Fruit fly (Drosophila melanogaster): ENCODE results near the gene velo.

velo gene

dm6 chr3L:6787502-6787901 lies 35.0 kb upstream of the velo start:
- no peak for TF ChIP-seq Pif1B (GFP tag; optimal IDR thresholded peaks at IDR 0.05)
- no peak for TF ChIP-seq D1 (tag; optimal IDR thresholded peaks at IDR 0.05)
- TF ChIP-seq fd96Ca (GFP tag; IDR thresholded peaks at IDR 0.05) = no peak
- no peak for TF ChIP-seq Snoo (tag; optimal IDR thresholded peaks at IDR 0.05)
- TF ChIP-seq CG4496 (GFP tag; IDR thresholded peaks at IDR 0.05) = no peak
- TF ChIP-seq gl (tag; optimal IDR thresholded peaks at IDR 0.05) = no peak
- no peak for TF ChIP-seq CG8301 (tag; optimal IDR thresholded peaks at IDR 0.05)
- no peak for TF ChIP-seq Ets98B (GFP tag; IDR thresholded peaks at IDR 0.05)
- TF ChIP-seq CG17806 (tag; optimal IDR thresholded peaks at IDR 0.05) = no peak
- TF ChIP-seq CG8159 (tag; optimal IDR thresholded peaks at IDR 0.05) = no peak
- no peak for TF ChIP-seq Pif1A (GFP tag; optimal IDR thresholded peaks at IDR 0.05)
- no peak for TF ChIP-seq CG10348 (GFP tag; IDR thresholded peaks at IDR 0.05)
- no peak for TF ChIP-seq CG15710 (tag; optimal IDR thresholded peaks at IDR 0.05)
- no peak for TF ChIP-seq CG14655 (GFP tag; optimal IDR thresholded peaks at IDR 0.05)
- no peak for TF ChIP-seq EcR (GFP tag; optimal IDR thresholded peaks at IDR 0.05)
- TF ChIP-seq CG9948 (tag; optimal IDR thresholded peaks at IDR 0.05) = no peak
- TF ChIP-seq CG32121 (GFP tag; IDR thresholded peaks at IDR 0.05) = no peak
- TF ChIP-seq CG13204 (GFP tag; optimal IDR thresholded peaks at IDR 0.05) = no peak
- TF ChIP-seq CG34367 (tag; optimal IDR thresholded peaks at IDR 0.05) = no peak
- TF ChIP-seq CG12605 (GFP tag; IDR thresholded peaks at IDR 0.05) = no peak

DNA sequence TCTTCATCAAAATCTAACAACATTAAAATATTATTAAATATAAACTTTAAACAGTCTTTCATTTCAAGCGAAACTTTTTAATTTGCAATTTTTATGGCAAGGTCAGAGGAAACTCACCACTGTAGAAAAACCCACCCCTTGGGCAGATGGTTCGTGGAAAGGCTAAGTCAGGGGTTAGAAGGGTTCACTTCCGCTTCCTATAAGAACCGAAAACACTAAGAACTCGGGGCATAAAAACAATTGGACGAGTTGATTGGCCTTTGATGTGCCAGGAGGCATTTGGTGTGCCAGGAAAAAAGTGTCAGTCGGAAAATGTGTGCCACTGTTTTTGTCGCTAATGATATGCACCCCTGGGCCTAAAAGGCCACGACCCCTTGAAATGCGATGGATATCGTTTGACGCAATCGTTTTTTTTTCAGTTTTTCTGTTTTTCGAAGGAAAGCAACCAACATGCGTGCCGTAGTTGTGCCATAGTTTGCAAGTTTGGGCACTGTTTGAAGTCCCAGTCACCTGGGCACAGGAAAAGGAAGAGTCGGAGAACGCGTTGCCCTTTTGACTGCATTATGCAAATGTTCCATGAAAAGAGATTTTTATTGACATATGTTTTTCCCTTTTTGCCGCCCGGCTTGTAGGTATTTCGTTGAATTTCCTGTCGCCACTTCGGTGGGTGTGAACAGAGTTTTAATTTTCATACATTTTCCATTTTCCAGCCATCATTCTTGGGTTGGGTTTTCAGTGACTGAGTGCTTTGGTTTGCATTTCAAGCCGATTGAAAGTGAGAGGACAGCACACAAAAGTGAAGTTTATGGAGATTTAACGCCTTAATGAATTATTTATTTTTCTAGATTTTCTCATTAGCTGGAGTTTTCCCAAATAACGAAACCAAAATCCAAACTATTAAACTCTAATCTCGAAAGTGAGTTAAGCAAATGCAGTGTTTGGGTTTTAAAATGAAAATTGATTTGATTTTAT lies 32.4 kb upstream of the velo start:
- no peak for TF ChIP-seq CG9948 (tag; optimal IDR thresholded peaks at IDR 0.05)
- no peak for TF ChIP-seq CG10348 (GFP tag; IDR thresholded peaks at IDR 0.05)
- TF ChIP-seq CG4496 (GFP tag; IDR thresholded peaks at IDR 0.05) = no peak
- no peak for TF ChIP-seq CG17806 (tag; optimal IDR thresholded peaks at IDR 0.05)
- no peak for TF ChIP-seq CG14655 (GFP tag; optimal IDR thresholded peaks at IDR 0.05)
- TF ChIP-seq gl (tag; optimal IDR thresholded peaks at IDR 0.05) = no peak
- TF ChIP-seq Ets98B (GFP tag; IDR thresholded peaks at IDR 0.05) = no peak
- no peak for TF ChIP-seq rn (GFP tag; IDR thresholded peaks at IDR 0.05)
- no peak for TF ChIP-seq Pif1B (GFP tag; optimal IDR thresholded peaks at IDR 0.05)
- no peak for TF ChIP-seq D1 (tag; optimal IDR thresholded peaks at IDR 0.05)
- TF ChIP-seq CG12605 (GFP tag; IDR thresholded peaks at IDR 0.05) = no peak
- TF ChIP-seq Pif1A (GFP tag; optimal IDR thresholded peaks at IDR 0.05) = no peak
- no peak for TF ChIP-seq EcR (GFP tag; optimal IDR thresholded peaks at IDR 0.05)
- TF ChIP-seq CG8159 (tag; optimal IDR thresholded peaks at IDR 0.05) = no peak
- no peak for TF ChIP-seq CG8301 (tag; optimal IDR thresholded peaks at IDR 0.05)
- no peak for TF ChIP-seq CG13204 (GFP tag; optimal IDR thresholded peaks at IDR 0.05)
- no peak for TF ChIP-seq CG34367 (tag; optimal IDR thresholded peaks at IDR 0.05)

dm6 chr3L:6783403-6783802 lies 30.9 kb upstream of the velo start:
- TF ChIP-seq CG14655 (GFP tag; optimal IDR thresholded peaks at IDR 0.05) (no peak), EcR (GFP tag; optimal IDR thresholded peaks at IDR 0.05) (no peak), D1 (tag; optimal IDR thresholded peaks at IDR 0.05) (no peak), CG32121 (GFP tag; IDR thresholded peaks at IDR 0.05) (no peak), CG15710 (tag; optimal IDR thresholded peaks at IDR 0.05) (no peak), CG12605 (GFP tag; IDR thresholded peaks at IDR 0.05) (no peak), Snoo (tag; optimal IDR thresholded peaks at IDR 0.05) (no peak), CG17806 (tag; optimal IDR thresholded peaks at IDR 0.05) (no peak), Pif1B (GFP tag; optimal IDR thresholded peaks at IDR 0.05) (no peak), CG4496 (GFP tag; IDR thresholded peaks at IDR 0.05) (no peak), CG13204 (GFP tag; optimal IDR thresholded peaks at IDR 0.05) (no peak), Ets98B (GFP tag; IDR thresholded peaks at IDR 0.05) (no peak), CG8159 (tag; optimal IDR thresholded peaks at IDR 0.05) (no peak), CG8301 (tag; optimal IDR thresholded peaks at IDR 0.05) (no peak), Pif1A (GFP tag; optimal IDR thresholded peaks at IDR 0.05) (no peak), fd96Ca (GFP tag; IDR thresholded peaks at IDR 0.05) (no peak), CG34367 (tag; optimal IDR thresholded peaks at IDR 0.05) (no peak), gl (tag; optimal IDR thresholded peaks at IDR 0.05) (no peak)

DNA sequence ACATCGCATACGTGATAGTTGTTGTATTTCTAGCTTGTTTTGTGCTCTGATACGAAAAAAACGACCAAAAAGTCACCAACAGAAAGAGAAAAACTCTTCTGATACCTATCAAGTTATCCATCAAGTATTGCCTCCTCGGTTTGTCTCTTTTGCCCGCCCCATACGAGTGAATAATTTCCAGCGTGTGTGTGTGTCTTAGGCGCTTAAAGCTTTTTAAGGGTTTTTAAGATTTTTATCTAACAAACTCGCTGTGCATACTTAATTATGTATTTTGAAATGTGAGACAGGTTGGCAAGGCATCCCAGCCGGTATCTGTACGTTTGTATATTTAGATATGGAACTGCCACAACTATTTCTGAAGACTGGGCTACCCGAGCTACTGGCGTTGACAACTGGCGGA lies 26.8 kb upstream of the velo start:
- TF ChIP-seq CG8159 (tag; optimal IDR thresholded peaks at IDR 0.05) (no peak), gl (tag; optimal IDR thresholded peaks at IDR 0.05) (no peak), CG10348 (GFP tag; IDR thresholded peaks at IDR 0.05) (no peak), CG4496 (GFP tag; IDR thresholded peaks at IDR 0.05) (no peak), CG12605 (GFP tag; IDR thresholded peaks at IDR 0.05) (no peak), CG9948 (tag; optimal IDR thresholded peaks at IDR 0.05) (no peak), EcR (GFP tag; optimal IDR thresholded peaks at IDR 0.05) (no peak), Ets98B (GFP tag; IDR thresholded peaks at IDR 0.05) (no peak), CG13204 (GFP tag; optimal IDR thresholded peaks at IDR 0.05) (no peak), CG14655 (GFP tag; optimal IDR thresholded peaks at IDR 0.05) (no peak), rn (GFP tag; IDR thresholded peaks at IDR 0.05) (no peak), CG8301 (tag; optimal IDR thresholded peaks at IDR 0.05) (no peak), CG32121 (GFP tag; IDR thresholded peaks at IDR 0.05) (no peak), fd96Ca (GFP tag; IDR thresholded peaks at IDR 0.05) (no peak)

DNA sequence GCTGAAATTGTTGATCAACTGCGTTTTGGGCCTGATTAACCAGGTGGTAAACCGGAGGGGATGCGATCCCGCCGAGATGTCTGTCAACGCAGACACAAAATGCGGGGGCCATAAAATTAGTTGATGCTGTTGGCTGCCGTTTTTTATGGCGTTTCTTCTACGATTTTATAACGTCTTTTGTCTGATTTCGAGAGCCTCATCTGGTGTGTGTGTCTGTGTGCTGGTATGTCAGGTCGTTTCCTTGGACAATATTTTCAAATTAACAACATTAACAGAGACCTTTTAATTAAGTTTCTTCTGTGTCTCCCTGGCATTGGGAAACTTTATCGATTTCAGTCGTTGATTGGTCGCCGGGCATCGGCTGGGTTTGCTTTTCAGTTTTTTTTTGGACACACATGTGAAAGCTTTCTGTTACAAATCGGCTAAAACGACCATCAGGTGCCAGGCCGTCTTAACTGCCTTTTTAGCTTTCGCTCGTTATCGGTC lies 26.3 kb upstream of the velo start:
- TF ChIP-seq CG4496 (GFP tag; IDR thresholded peaks at IDR 0.05) = no peak
- TF ChIP-seq Snoo (tag; optimal IDR thresholded peaks at IDR 0.05) = no peak
- no peak for TF ChIP-seq CG10348 (GFP tag; IDR thresholded peaks at IDR 0.05)
- TF ChIP-seq CG8301 (tag; optimal IDR thresholded peaks at IDR 0.05) = no peak
- TF ChIP-seq CG13204 (GFP tag; optimal IDR thresholded peaks at IDR 0.05) = no peak
- no peak for TF ChIP-seq gl (tag; optimal IDR thresholded peaks at IDR 0.05)
- no peak for TF ChIP-seq CG34367 (tag; optimal IDR thresholded peaks at IDR 0.05)
- TF ChIP-seq D1 (tag; optimal IDR thresholded peaks at IDR 0.05) = no peak
- TF ChIP-seq CG9948 (tag; optimal IDR thresholded peaks at IDR 0.05) = no peak

Measured in whole organism, pupa.